Worm (Caenorhabditis elegans): Measurements from ENCODE around the gene F01F1.15.

- TF ChIP-seq nfya-2 (GFP tag; IDR thresholded peaks at IDR 0.05) (no peak), zim-3 (tag; optimal IDR thresholded peaks at IDR 0.05) (no peak)
Measured at ce11 chrIII:5832442-5832841, 36.9 kb downstream of the F01F1.15 start.

Data from whole organism, young adult.